Worm (Caenorhabditis elegans) whole organism, L4/young adult: ENCODE measurements around the gene C56G2.15.

ENCODE experiments used
- W03F9.2 ChIP-seq: fragments of 150-350 bp; optimal IDR thresholded peaks from 2 replicates; lab custom pipeline; 2014; ENCODE audit warnings: missing biosample characterization, missing genetic modification characterization
- dao-5 ChIP-seq: sonication (generic microtip); optimal IDR thresholded peaks from 2 replicates; lab custom pipeline; 2016; ENCODE audit warnings: missing genotype, missing genetic modification characterization, moderate library complexity, missing compliant biosample characterization
- him-1 ChIP-seq: sonication (generic microtip); optimal IDR thresholded peaks from 2 replicates; lab custom pipeline; 2016; ENCODE audit warnings: missing genotype, missing genetic modification reagents, missing genetic modification characterization, missing compliant biosample characterization

C56G2.15 gene

DNA sequence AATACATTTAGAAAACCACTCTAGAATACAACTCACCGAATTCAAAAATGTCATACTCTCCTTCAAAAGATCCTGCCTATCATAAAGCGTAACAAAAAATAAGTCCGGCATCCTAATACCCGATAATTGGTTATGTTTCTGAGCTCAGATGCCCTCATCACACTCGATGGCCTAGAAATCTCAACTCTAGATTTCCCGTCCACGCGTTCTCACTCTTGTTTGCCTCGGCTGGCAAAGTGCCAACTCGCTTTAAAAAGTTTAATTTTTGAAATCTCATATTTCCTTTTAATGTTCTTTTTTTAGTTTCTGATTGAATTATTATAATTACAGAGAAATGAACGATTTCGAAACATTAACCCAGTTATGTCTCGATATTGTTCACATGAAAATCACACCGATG lies at the start of gene C56G2.15, which contains the start of gene thoc-2:
Gene C56G2.15 (minus strand): TSS at position 188 of the 400 bp plus-strand sequence.
Gene thoc-2 (plus strand): TSS at position 331 of the 400 bp plus-strand sequence.
- TF ChIP-seq dao-5 (no peak), W03F9.2 (no peak), him-1 (tag; lab: Kevin White, UChicago) (no peak)

DNA sequence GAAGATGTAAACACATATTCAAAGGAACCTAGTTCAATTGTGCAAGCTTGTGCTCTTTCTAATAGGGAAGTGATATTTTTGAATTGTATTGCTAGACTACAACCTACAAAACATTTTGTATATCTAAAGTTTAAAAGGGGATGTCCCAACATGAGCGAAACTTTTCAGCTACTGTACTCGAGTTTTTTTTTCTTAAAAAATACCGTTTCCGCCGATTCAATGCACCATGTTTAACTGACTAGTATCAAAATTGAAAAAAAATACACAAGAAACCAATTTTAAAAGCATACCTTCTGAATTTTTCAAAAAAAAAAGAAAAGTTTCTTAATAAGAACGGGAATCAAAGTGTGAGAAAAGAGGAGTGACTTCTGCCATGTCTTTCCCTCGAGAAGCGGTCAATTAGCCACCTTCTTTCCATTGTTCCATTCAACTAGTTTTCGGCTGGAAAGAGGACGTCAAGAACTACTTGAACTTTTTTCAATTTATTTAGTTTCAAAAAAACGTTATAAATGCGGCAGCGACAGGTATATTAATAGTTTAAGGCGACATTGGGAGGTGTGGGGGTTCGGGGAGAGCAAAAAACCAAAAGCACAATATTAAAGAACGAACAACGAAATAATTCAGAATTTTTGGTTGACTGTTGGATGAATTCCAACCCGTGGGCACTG lies 47.7 kb upstream of the C56G2.15 start, which contains the start of gene nas-4:
Gene nas-4 (minus strand): TSS at position 351 of the 668 bp plus-strand sequence.
- TF ChIP-seq W03F9.2 (no peak), him-1 (tag; lab: Kevin White, UChicago) (no peak), dao-5 (no peak)

DNA sequence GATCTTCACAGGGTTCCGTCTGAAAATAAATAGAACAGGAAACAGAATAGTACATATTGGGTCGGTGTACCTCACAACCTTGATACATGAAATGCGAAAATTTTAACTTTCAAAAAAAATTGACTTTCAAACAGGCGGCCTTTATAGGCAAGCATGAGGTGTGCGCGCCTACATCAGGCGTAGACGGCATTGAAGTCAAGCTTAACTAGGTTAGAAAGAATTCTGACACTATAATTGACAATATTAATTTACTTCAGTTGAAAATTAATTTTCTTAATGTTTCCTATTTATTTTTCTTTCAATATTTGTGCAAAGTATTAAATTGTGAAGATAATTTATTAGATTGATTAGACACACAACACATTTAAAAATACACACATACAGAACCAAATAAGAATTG lies 44.2 kb upstream of the C56G2.15 start, which contains the start of gene C05D11.5:
Gene C05D11.5 (minus strand): TSS at position 101 of the 400 bp plus-strand sequence.
- no peak for TF ChIP-seq him-1 (tag; lab: Kevin White, UChicago)
- TF ChIP-seq W03F9.2 = no peak
- no peak for TF ChIP-seq dao-5

DNA sequence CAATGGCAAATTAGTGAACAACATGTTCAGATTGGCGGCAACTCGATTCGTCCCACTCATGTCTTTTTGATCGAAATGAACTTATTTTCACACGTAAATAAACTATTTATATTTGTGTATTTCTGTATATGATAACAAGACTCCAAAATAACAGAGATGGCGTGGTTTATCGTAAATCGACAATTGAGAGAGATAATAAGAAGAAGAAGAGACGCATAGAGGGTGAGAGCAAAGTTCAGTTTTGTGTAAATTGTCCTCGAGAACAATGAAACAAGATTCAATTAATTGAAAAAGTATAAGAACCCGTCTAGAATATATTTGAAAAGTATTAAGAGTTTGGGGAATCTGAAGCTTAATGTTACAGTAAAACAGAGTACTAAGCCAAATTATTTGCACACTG lies 43.7 kb upstream of the C56G2.15 start:
- TF ChIP-seq him-1 (tag; lab: Kevin White, UChicago) (no peak), dao-5 (no peak), W03F9.2 (no peak)

DNA sequence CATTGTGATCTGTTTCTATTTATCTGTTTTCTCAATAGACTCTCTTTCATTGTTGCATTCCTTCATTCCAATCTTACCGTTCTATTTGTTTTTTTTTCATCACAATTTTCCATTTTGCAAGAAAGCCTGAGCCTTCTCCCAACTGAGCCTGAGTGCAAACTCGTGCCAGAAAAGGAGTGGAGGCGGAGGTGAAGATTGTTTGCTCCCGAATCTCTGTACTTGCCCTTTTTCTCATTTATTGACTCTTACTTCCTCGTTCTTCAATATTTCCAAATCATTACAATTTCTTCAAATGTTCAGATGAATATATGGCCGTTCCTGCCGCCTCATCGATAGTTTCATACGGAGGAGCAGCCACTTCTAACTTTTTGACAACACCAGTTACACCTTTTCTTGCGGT lies 39.1 kb upstream of the C56G2.15 start, which contains the start of gene let-756:
Gene let-756 (plus strand): TSS at position 301 of the 400 bp plus-strand sequence.
- TF ChIP-seq dao-5 (no peak), W03F9.2 (no peak), him-1 (tag; lab: Kevin White, UChicago) (no peak)

DNA sequence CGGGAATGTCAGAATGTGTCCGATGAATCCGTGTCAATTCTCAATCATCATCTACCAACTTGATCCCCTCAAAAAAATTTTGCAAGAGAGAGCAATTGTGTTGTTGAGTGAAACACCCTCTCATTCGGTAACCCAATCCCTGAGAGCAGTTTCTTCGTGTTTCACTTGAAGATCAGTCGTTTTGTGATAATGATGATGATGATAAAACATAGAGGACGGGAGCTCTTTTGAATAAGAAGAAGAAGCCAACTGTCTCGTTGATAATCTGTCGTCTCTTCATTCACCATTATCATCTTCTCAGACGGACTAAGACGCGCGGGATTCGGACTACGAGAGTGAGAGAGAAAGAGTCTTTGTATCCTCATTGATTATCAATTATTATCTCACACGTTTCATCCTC lies 37.4 kb upstream of the C56G2.15 start:
- no peak for TF ChIP-seq dao-5

DNA sequence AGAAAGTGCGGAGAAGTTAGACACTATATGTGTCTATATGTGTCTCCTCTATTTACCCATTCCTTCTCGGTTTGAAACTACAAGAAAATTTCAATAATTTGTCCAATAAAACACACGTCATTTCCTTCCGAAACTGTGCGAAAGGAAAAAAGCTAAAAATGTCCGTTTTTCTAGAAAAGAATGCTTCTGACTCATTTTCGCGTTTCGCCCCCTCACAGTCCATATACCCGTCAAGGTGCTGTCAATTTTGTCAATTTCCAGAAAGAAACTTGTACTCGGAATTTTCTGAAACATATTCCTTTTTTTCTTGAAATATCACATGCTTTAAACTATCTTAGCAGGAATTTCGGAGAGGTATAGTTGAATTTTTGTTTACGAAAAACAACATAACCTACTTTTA lies 35.1 kb upstream of the C56G2.15 start:
- TF ChIP-seq dao-5 (no peak), him-1 (tag; lab: Kevin White, UChicago) (no peak), W03F9.2 (no peak)

DNA sequence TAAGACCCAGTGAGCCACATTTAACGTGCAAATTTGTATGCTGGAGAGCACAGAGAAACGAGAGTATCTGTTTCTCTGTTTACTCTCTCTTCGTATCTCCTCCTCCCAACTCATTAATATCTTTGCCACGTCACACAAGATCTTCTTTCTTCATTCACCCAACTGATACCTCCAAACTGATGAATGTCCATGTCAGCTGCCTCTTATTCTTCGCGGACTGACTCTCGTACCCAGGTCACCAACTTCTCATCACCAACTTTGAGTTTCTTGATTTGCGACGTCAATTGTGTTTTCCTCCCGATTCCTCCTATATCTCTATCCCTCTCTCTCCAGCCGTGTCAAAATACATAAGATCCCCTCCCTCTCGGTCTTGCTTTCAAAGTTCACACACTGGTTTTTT lies 34.6 kb upstream of the C56G2.15 start:
- TF ChIP-seq dao-5 (no peak), W03F9.2 (no peak), him-1 (tag; lab: Kevin White, UChicago) (no peak)

DNA sequence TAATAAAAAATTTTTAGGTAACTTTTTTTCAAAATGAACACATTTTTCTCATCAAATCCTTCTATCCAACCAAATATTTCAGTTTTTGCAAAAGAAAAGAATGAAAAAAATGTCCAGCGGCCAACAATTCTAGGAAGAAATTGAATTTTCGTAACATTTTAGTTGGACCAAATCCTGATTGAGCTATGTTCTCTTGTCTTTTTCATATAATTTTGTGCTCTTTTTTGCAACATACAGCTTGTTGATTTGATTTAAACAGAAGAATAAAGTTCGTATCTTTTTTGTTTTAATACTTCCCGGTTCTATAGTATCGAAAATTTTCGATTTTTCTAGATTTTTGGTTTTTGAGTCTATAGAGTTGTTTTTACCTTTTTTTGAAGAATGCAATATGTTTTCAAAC lies 31.7 kb upstream of the C56G2.15 start:
- TF ChIP-seq W03F9.2 (no peak), him-1 (tag; lab: Kevin White, UChicago) (no peak), dao-5 (no peak)

DNA sequence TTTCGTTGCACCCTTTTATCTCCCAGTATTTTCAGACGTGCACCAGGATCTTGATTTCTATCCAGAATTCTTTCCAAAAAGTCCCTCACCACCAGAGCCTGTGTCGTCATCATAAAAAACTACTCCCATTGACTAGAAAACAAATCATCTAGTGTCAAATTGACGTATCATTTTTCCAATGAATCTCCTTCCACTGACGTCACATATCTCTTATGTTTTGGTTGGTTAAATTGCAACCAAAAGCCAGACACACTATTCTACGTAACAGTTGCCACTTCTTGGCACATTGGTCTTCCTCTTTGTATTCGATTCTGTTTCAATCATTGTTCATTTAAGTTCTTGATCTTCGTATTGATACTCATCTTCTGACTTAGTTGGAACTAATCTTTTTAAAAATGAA lies 30.4 kb upstream of the C56G2.15 start:
- TF ChIP-seq W03F9.2 (no peak), dao-5 (no peak), him-1 (tag; lab: Kevin White, UChicago) (no peak)

DNA sequence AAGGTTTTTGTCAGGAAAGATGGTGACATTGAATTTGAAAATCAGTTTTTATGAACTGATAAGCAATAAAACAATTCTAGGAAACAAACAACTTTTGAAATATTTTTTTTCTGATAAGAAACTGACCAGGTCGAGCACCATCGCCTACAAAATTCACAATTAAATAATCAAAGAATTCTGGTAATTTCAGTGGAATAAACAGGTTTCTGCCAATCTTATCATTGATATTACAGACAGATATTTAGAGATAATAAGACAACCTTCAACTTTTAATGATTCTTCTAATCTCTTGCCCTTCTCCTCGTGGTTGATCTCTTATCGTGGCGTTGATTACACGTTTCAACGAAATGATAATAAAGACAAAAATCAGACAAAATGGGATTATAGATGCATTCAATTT lies 28.7 kb upstream of the C56G2.15 start:
- TF ChIP-seq dao-5 (no peak), W03F9.2 (no peak), him-1 (tag; lab: Kevin White, UChicago) (no peak)

DNA sequence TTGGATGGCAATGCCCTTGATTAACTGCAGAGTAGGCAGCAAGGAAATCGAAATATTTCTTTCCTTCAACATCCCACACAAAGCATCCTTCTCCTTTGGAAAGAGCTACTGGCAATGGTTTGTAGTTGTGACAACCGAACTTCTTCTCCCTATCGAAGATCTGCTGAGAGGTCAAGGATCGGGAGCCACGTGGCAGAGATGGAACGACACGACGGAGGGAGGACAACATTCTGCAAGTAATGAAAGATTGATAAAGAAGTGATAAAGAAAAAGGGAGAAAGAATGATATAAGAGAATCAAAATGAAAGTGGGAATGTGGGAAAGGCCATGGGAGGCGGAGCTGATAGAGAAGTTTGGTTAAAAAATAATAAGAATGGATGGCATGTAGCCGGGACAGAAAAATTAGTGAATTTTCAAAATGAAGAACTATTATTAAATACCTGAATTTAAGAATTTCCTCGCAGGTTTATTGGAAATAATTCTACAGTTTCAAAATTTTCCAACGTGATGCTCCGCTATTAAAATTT lies 28.1 kb upstream of the C56G2.15 start, which contains the start of gene oatr-1:
Gene oatr-1 (minus strand): TSS at position 477 of the 527 bp plus-strand sequence.
- no peak for TF ChIP-seq dao-5
- no peak for TF ChIP-seq W03F9.2
- no peak for TF ChIP-seq him-1 (tag; lab: Kevin White, UChicago)

DNA sequence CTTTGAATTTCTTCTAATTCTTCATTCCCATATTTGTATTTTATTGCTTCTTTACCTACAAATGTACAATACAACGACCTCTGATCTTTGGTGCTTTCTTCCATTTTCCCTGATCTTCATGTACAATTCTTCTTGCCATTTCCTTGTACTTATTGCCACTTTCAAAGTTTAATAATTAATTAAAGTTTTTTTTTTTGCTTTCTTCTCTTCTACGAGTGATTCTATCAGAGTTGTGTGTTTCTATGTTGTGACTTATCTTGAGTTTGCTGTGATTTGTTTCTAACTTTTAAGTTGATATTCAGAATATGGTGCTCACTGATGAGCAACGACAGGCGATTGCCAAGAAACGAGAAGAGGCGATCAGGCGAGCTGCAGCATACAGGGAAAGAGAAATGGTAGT lies 22.9 kb upstream of the C56G2.15 start, which contains the start of gene smrc-1:
Gene smrc-1 (plus strand): TSS at position 301 of the 400 bp plus-strand sequence.
- TF ChIP-seq dao-5 (no peak), W03F9.2 (no peak), him-1 (tag; lab: Kevin White, UChicago) (no peak)

DNA sequence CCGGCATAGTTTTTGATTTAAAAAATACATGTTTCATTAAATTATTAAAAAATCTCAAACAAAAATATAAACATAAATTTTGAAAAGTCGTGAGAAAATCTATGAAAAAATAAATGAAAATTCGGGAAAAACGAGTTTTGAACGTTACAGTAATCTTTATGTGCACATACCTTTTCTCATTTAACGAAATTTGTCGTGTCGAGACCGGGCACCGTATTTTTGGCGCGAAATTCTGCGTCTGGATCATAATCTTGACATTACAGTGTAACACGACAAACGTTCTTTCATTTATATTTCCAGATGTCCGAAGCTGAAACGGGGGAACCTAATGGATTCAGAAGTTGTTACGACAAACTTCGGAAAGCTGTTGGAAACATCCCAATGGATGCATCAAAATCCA lies 21.8 kb upstream of the C56G2.15 start, which contains the start of gene C16A3.2:
Gene C16A3.2 (plus strand): TSS at position 301 of the 400 bp plus-strand sequence.
- TF ChIP-seq him-1 (tag; lab: Kevin White, UChicago) (no peak), dao-5 (no peak), W03F9.2 (no peak)

DNA sequence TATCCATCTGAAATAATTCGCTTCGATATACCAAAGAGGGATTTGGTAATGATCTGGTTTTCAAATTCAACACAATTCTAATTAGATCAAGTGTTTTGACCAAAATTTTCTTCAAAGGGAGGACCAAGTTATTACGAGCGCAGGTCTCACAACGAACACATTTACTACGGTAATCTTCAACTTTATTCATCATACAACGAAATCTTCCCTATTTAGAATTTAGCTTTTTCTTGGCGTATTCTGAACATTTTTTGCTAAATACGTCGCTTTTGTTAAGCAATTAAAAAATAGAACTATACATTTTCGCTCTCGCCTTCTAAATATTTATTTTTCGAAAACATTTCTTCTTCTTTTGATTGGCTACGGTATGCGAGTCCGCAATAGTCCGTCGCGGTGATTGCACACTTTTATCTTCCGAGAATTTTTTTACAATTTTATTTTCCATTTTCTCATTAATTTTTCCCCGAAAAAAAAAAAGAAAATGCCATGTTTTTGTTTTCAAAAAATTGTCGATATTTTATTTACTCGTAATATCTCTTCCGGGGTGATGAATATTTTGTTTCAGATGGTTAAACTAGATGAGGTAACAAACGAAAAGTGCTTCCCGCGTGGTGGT lies 15.4 kb upstream of the C56G2.15 start, which contains the start of gene let-716:
Gene let-716 (plus strand): TSS at position 566 of the 616 bp plus-strand sequence.
- TF ChIP-seq dao-5 = no peak
- TF ChIP-seq W03F9.2 = no peak
- TF ChIP-seq him-1 (tag; lab: Kevin White, UChicago) = no peak
